Fruit fly (Drosophila melanogaster): Measurements from ENCODE around the gene Doc3.

Doc3 gene

dm6 chr3L:8997686-8998239 is 7.2 kb upstream of the Doc3 start, which contains the start of the genes smg and CG5087:
smg (minus strand) TSS chr3L:8997989.
CG5087 (plus strand) TSS chr3L:8998184.
- TF ChIP-seq CG18011 (GFP tag; optimal IDR thresholded peaks at IDR 0.05) (no peak), dan (GFP tag; IDR thresholded peaks at IDR 0.05) (no peak), CG16815 (GFP tag; optimal IDR thresholded peaks at IDR 0.05) (no peak), CG11560 (tag; IDR thresholded peaks at IDR 0.05) (peak; percentile 100), CG6254 (GFP tag; optimal IDR thresholded peaks at IDR 0.05) (no peak), CG1832 (GFP tag; optimal IDR thresholded peaks at IDR 0.05) (no peak), Spps (tag; optimal IDR thresholded peaks at IDR 0.05) (no peak), tll (GFP tag; optimal IDR thresholded peaks at IDR 0.05) (peak in 1 of 2 experiments; percentile 15), CG1602 (GFP tag; optimal IDR thresholded peaks at IDR 0.05) (no peak), hbn (GFP tag; IDR thresholded peaks at IDR 0.05; ENCODE audit: partially characterized antibody) (peak; percentile 54), pho (GFP tag; optimal IDR thresholded peaks at IDR 0.05) (peak; percentile 48), CG6791 (GFP tag; IDR thresholded peaks at IDR 0.05; ENCODE audit: partially characterized antibody) (peak; percentile 85), HLH4C (GFP tag; IDR thresholded peaks at IDR 0.05; ENCODE audit: partially characterized antibody) (peak; percentile 68), CG16863 (GFP tag; optimal IDR thresholded peaks at IDR 0.05) (peak; percentile 40), gsb (GFP tag; IDR thresholded peaks at IDR 0.05) (no peak), Fer1 (GFP tag; optimal IDR thresholded peaks at IDR 0.05) (peak; percentile 16), CG10979 (tag; optimal IDR thresholded peaks at IDR 0.05) (no peak), wek (GFP tag; optimal IDR thresholded peaks at IDR 0.05) (no peak), Dip3 (GFP tag; optimal IDR thresholded peaks at IDR 0.05) (peak; percentile 73), CG10565 (GFP tag; optimal IDR thresholded peaks at IDR 0.05) (no peak), HmgD (GFP tag; optimal IDR thresholded peaks at IDR 0.05) (peak; percentile 88), z (GFP tag; IDR thresholded peaks at IDR 0.05) (no peak), CG10366 (GFP tag; IDR thresholded peaks at IDR 0.05) (no peak), zf30C (GFP tag; optimal IDR thresholded peaks at IDR 0.05) (no peak), lola (GFP tag; optimal IDR thresholded peaks at IDR 0.05) (no peak), E2f2 (GFP tag; IDR thresholded peaks at IDR 0.05) (peak; percentile 46), CG15601 (tag; optimal IDR thresholded peaks at IDR 0.05) (peak; percentile 53), eve (GFP tag; optimal IDR thresholded peaks at IDR 0.05) (no peak), maf-S (GFP tag; optimal IDR thresholded peaks at IDR 0.05) (peak; percentile 62), unpg (GFP tag; optimal IDR thresholded peaks at IDR 0.05) (no peak), Hr78 (GFP tag; optimal IDR thresholded peaks at IDR 0.05) (peak in 1 of 2 experiments; percentile 46), Hey (tag; optimal IDR thresholded peaks at IDR 0.05) (no peak), CG2202 (tag; optimal IDR thresholded peaks at IDR 0.05) (no peak), CG11456 (GFP tag; IDR thresholded peaks at IDR 0.05) (peak; percentile 50; the same call in 1 of the 3 replicates), CG10321 (GFP tag; IDR thresholded peaks at IDR 0.05) (no peak), pita (GFP tag; optimal IDR thresholded peaks at IDR 0.05) (peak; percentile 97), Ptx1 (GFP tag; IDR thresholded peaks at IDR 0.05) (no peak), chif (GFP tag; optimal IDR thresholded peaks at IDR 0.05) (peak; percentile 2 to 57), MESR4 (GFP tag; optimal IDR thresholded peaks at IDR 0.05) (peak; percentile 91), Antp (GFP tag; optimal IDR thresholded peaks at IDR 0.05) (peak; percentile 56), CG5245 (GFP tag; optimal IDR thresholded peaks at IDR 0.05) (no peak), Dbx (GFP tag; IDR thresholded peaks at IDR 0.05) (peak; percentile 69), CG3995 (GFP tag; optimal IDR thresholded peaks at IDR 0.05) (no peak), Hand (GFP tag; optimal IDR thresholded peaks at IDR 0.05) (no peak), CG3847 (GFP tag; IDR thresholded peaks at IDR 0.05) (peak; percentile 70), Opbp (GFP tag; IDR thresholded peaks at IDR 0.05; ENCODE audit: partially characterized antibody) (peak; percentile 81), CG8089 (GFP tag; optimal IDR thresholded peaks at IDR 0.05) (peak; percentile 49), Oli (tag; optimal IDR thresholded peaks at IDR 0.05) (no peak), sr (GFP tag; IDR thresholded peaks at IDR 0.05) (no peak), emc (GFP tag; optimal IDR thresholded peaks at IDR 0.05) (no peak)

Data from whole organism, embryonic.